Worm (Caenorhabditis elegans): ENCODE results near the gene gmeb-1.

DNA sequence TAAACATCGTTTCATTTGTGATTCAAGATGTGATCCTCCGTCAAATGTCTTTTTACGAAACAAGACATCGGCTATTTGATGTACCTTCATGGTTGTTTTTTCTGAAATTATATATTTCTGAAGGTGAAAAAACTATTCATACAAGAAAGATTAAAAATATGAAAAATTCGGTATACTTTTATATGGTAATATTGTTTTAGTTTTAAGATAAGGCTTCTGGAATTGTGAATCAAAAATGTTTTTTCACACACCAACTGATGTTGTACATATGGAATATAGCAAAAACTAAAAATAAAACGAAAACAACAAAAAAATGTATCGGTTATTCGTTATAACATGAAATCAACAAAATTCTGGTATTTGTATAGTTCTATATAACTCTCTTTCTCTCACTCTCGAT, 17.9 kb downstream of the gmeb-1 start, which contains the start of gene F23F1.6:
- TF ChIP-seq flt-1 (GFP tag; IDR thresholded peaks at IDR 0.05) = no peak
- TF ChIP-seq ref-1 (GFP tag; conservative IDR thresholded peaks at IDR 0.05) = no peak
